Worm (Caenorhabditis elegans): ENCODE results near the gene hsp-43.

The hsp-43 gene

ce11 chrX:6235443-6235842, at the start of gene hsp-43:
Gene hsp-43, minus strand, starts transcription at chrX:6235543.
- TF ChIP-seq elt-3 (tag; optimal IDR thresholded peaks at IDR 0.05) = no peak
- TF ChIP-seq R02D3.7 (tag; optimal IDR thresholded peaks at IDR 0.05) = no peak
- no peak for TF ChIP-seq nhr-6 (tag; optimal IDR thresholded peaks at IDR 0.05)
- no peak for TF ChIP-seq nhr-23 (tag; optimal IDR thresholded peaks at IDR 0.05)
- no peak for TF ChIP-seq unc-62 (GFP tag; optimal IDR thresholded peaks at IDR 0.05)
- TF ChIP-seq nhr-10 (tag; optimal IDR thresholded peaks at IDR 0.05) = no peak
- no peak for TF ChIP-seq ztf-11 (tag; optimal IDR thresholded peaks at IDR 0.05)
- TF ChIP-seq nhr-21 (tag; optimal IDR thresholded peaks at IDR 0.05) = no peak

- TF ChIP-seq nhr-25 (tag; optimal IDR thresholded peaks at IDR 0.05) = peak; percentile 79
- peak; percentile 8 for TF ChIP-seq lin-13 (GFP tag; optimal IDR thresholded peaks at IDR 0.05)
- peak; percentile 38 for TF ChIP-seq sma-3 (GFP tag; optimal IDR thresholded peaks at IDR 0.05)
- peak; percentile 60 for TF ChIP-seq ama-1 (optimal IDR thresholded peaks at IDR 0.05)
- TF ChIP-seq zag-1 (tag; optimal IDR thresholded peaks at IDR 0.05) = no peak
- no peak for TF ChIP-seq lin-39 (tag; optimal IDR thresholded peaks at IDR 0.05)
- TF ChIP-seq fos-1 (tag; optimal IDR thresholded peaks at IDR 0.05) = no peak
- peak; percentile 3 for TF ChIP-seq sma-9 (GFP tag; optimal IDR thresholded peaks at IDR 0.05)
- TF ChIP-seq sma-9 (tag; optimal IDR thresholded peaks at IDR 0.05) = no peak
- TF ChIP-seq crh-2 (tag; optimal IDR thresholded peaks at IDR 0.05) = peak; percentile 45
- TF ChIP-seq nhr-6 (tag; optimal IDR thresholded peaks at IDR 0.05) = peak; percentile 57
- TF ChIP-seq blmp-1 (tag; optimal IDR thresholded peaks at IDR 0.05; ENCODE audit: insufficient read depth) = peak; percentile 16
Observed at ce11 chrX:6280998-6281397, 45.7 kb upstream of the hsp-43 start.

ce11 chrX:6279625-6280024, 44.3 kb upstream of the hsp-43 start, which contains the start of gene col-166:
Gene col-166, plus strand, starts transcription at chrX:6280016.
- TF ChIP-seq nhr-25 (tag; optimal IDR thresholded peaks at IDR 0.05) (peak; percentile 60), unc-39 (tag; optimal IDR thresholded peaks at IDR 0.05) (no peak), aly-2 (tag; optimal IDR thresholded peaks at IDR 0.05) (no peak), blmp-1 (tag; optimal IDR thresholded peaks at IDR 0.05; ENCODE audit: insufficient read depth) (peak; percentile 30), C34F6.9 (tag; optimal IDR thresholded peaks at IDR 0.05) (no peak), ama-1 (optimal IDR thresholded peaks at IDR 0.05) (peak; percentile 94), fos-1 (tag; optimal IDR thresholded peaks at IDR 0.05) (no peak), lin-13 (GFP tag; optimal IDR thresholded peaks at IDR 0.05) (peak; percentile 17), nhr-23 (tag; optimal IDR thresholded peaks at IDR 0.05) (no peak), snpc-4 (tag; optimal IDR thresholded peaks at IDR 0.05) (no peak), sma-9 (GFP tag; optimal IDR thresholded peaks at IDR 0.05) (peak; percentile 38), sma-9 (tag; optimal IDR thresholded peaks at IDR 0.05) (no peak), ceh-82 (tag; optimal IDR thresholded peaks at IDR 0.05) (no peak), sma-3 (GFP tag; optimal IDR thresholded peaks at IDR 0.05) (peak; percentile 59), mab-5 (tag; optimal IDR thresholded peaks at IDR 0.05) (no peak), crh-2 (tag; optimal IDR thresholded peaks at IDR 0.05) (peak; percentile 16), nhr-12 (tag; optimal IDR thresholded peaks at IDR 0.05) (no peak)

- peak; percentile 52 for TF ChIP-seq nhr-25 (tag; optimal IDR thresholded peaks at IDR 0.05)
- no peak for TF ChIP-seq F13H6.1 (tag; optimal IDR thresholded peaks at IDR 0.05)
- no peak for TF ChIP-seq lin-13 (GFP tag; optimal IDR thresholded peaks at IDR 0.05)
- TF ChIP-seq lin-11 (tag; optimal IDR thresholded peaks at IDR 0.05) = no peak
- no peak for TF ChIP-seq ztf-11 (tag; optimal IDR thresholded peaks at IDR 0.05)
- no peak for TF ChIP-seq fos-1 (tag; optimal IDR thresholded peaks at IDR 0.05)
- no peak for TF ChIP-seq nhr-11 (tag; optimal IDR thresholded peaks at IDR 0.05)
- no peak for TF ChIP-seq peb-1 (tag; optimal IDR thresholded peaks at IDR 0.05)
Observed at ce11 chrX:6278296-6278695, 43.0 kb upstream of the hsp-43 start.

- TF ChIP-seq sma-9 (GFP tag; optimal IDR thresholded peaks at IDR 0.05) (peak; percentile 62), sma-9 (tag; optimal IDR thresholded peaks at IDR 0.05) (no peak), mbf-1 (tag; optimal IDR thresholded peaks at IDR 0.05) (no peak), nhr-25 (tag; optimal IDR thresholded peaks at IDR 0.05) (peak; percentile 70), ceh-16 (tag; optimal IDR thresholded peaks at IDR 0.05) (peak; percentile 83), sma-3 (GFP tag; optimal IDR thresholded peaks at IDR 0.05) (peak; percentile 1), elt-1 (tag; optimal IDR thresholded peaks at IDR 0.05) (peak; percentile 24), crh-2 (tag; optimal IDR thresholded peaks at IDR 0.05) (peak; percentile 31), nhr-11 (tag; optimal IDR thresholded peaks at IDR 0.05) (no peak)
Observed at ce11 chrX:6277252-6277651, 41.9 kb upstream of the hsp-43 start.

- no peak for TF ChIP-seq nhr-129 (tag; optimal IDR thresholded peaks at IDR 0.05)
- TF ChIP-seq nhr-23 (tag; optimal IDR thresholded peaks at IDR 0.05) = no peak
- no peak for TF ChIP-seq F13H6.1 (tag; optimal IDR thresholded peaks at IDR 0.05)
- no peak for TF ChIP-seq nhr-77 (tag; optimal IDR thresholded peaks at IDR 0.05)
- TF ChIP-seq ztf-1 (GFP tag; conservative IDR thresholded peaks at IDR 0.05) = no peak
Observed at ce11 chrX:6276701-6277100, 41.4 kb upstream of the hsp-43 start.

Measured in whole organism, L2 larva.